Worm (Caenorhabditis elegans) whole organism, mixed stage, embryonic: ENCODE measurements around the gene mrpl-39.

Source experiments
- M03D4.4 ChIP-seq: sonication (generic microtip); optimal IDR thresholded peaks from 2 replicates; lab custom pipeline; 2017; ENCODE audit warnings: mild to moderate bottlenecking, missing genetic modification characterization, missing compliant biosample characterization
- bed-3 ChIP-seq: fragments of 200-800 bp; sonication (Bioruptor generic); optimal IDR thresholded peaks from 3 replicates; lab custom pipeline; 2018; ENCODE audit warnings: mild to moderate bottlenecking, missing genetic modification characterization, moderate library complexity, missing compliant biosample characterization
- blmp-1 ChIP-seq: fragments of 150-350 bp; optimal IDR thresholded peaks from 2 replicates; lab custom pipeline; 2014; ENCODE audit warnings: missing biosample characterization, missing genetic modification characterization
- ceh-39 ChIP-seq: fragments of 150-350 bp; optimal IDR thresholded peaks from 2 replicates; lab custom pipeline; 2014; ENCODE audit warnings: missing biosample characterization, missing genetic modification characterization
- ceh-43 ChIP-seq: fragments of 200-800 bp; sonication (Bioruptor generic); optimal IDR thresholded peaks from 2 replicates; lab custom pipeline; 2018; ENCODE audit warnings: mild to moderate bottlenecking, missing genetic modification characterization, moderate library complexity, missing compliant biosample characterization
- ceh-83 ChIP-seq: fragments of 200-800 bp; sonication (Bioruptor generic); optimal IDR thresholded peaks from 2 replicates; lab custom pipeline; 2018; ENCODE audit warnings: mild to moderate bottlenecking, missing genetic modification characterization, missing compliant biosample characterization
- ces-1 ChIP-seq: fragments of 150-350 bp; optimal IDR thresholded peaks from 2 replicates; lab custom pipeline; 2014; ENCODE audit warnings: missing biosample characterization, missing genetic modification reagents, missing genetic modification characterization
- cnd-1 ChIP-seq: fragments of 200-800 bp; sonication (Bioruptor generic); optimal IDR thresholded peaks from 2 replicates; lab custom pipeline; 2018; ENCODE audit warnings: mild to moderate bottlenecking, missing genetic modification characterization, missing compliant biosample characterization
- drap-1 ChIP-seq: fragments of 200-800 bp; sonication (Bioruptor generic); optimal IDR thresholded peaks from 3 replicates; lab custom pipeline; 2018; ENCODE audit warnings: mild to moderate bottlenecking, missing genetic modification characterization, missing compliant biosample characterization
- elt-1 ChIP-seq: sonication (generic microtip); optimal IDR thresholded peaks from 2 replicates; lab custom pipeline; 2017; ENCODE audit warnings: missing genetic modification characterization, mild to moderate bottlenecking, missing compliant biosample characterization, antibody characterized with exemption, moderate library complexity, borderline replicate concordance; ENCODE audit not compliant: insufficient read depth
- elt-3 ChIP-seq: fragments of 150-350 bp; optimal IDR thresholded peaks from 2 replicates; lab custom pipeline; 2014; ENCODE audit warnings: missing biosample characterization, missing genetic modification characterization
- flh-1 ChIP-seq: fragments of 200-800 bp; sonication (Bioruptor generic); optimal IDR thresholded peaks from 2 replicates; lab custom pipeline; 2018; ENCODE audit warnings: mild to moderate bottlenecking, missing genetic modification characterization, moderate library complexity, missing compliant biosample characterization
- ham-2 ChIP-seq: fragments of 200-800 bp; sonication (Bioruptor generic); optimal IDR thresholded peaks from 2 replicates; lab custom pipeline; 2018; ENCODE audit warnings: mild to moderate bottlenecking, missing genetic modification characterization, missing compliant biosample characterization
- hlh-1 ChIP-seq: fragments of 150-350 bp; optimal IDR thresholded peaks from 2 replicates; lab custom pipeline; 2014; ENCODE audit warnings: missing biosample characterization, missing genetic modification reagents, missing genetic modification characterization
- lin-13 ChIP-seq: fragments of 150-350 bp; optimal IDR thresholded peaks from 2 replicates; lab custom pipeline; 2014; ENCODE audit warnings: missing biosample characterization, missing genetic modification characterization
- lin-32 ChIP-seq: fragments of 200-800 bp; sonication (Bioruptor generic); optimal IDR thresholded peaks from 2 replicates; lab custom pipeline; 2018; ENCODE audit warnings: mild to moderate bottlenecking, missing genetic modification characterization, missing compliant biosample characterization
- lsy-2 ChIP-seq: fragments of 150-350 bp; optimal IDR thresholded peaks from 2 replicates; lab custom pipeline; 2014; ENCODE audit warnings: missing biosample characterization, missing genetic modification characterization
- mab-5 ChIP-seq: fragments of 150-350 bp; optimal IDR thresholded peaks from 2 replicates; lab custom pipeline; 2014; ENCODE audit warnings: missing biosample characterization, missing genetic modification characterization
- mep-1 ChIP-seq: fragments of 150-350 bp; optimal IDR thresholded peaks from 2 replicates; lab custom pipeline; 2017; ENCODE audit warnings: missing biosample characterization, missing genetic modification reagents, missing genetic modification characterization, inconsistent platforms
- mls-2 ChIP-seq: sonication (generic microtip); optimal IDR thresholded peaks from 2 replicates; lab custom pipeline; 2016; ENCODE audit warnings: mild to moderate bottlenecking, missing genetic modification characterization, moderate library complexity, missing compliant biosample characterization
- nhr-12 ChIP-seq: fragments of 150-350 bp; optimal IDR thresholded peaks from 2 replicates; lab custom pipeline; 2014; ENCODE audit warnings: missing biosample characterization, missing genetic modification characterization
- nhr-2 ChIP-seq: fragments of 150-350 bp; optimal IDR thresholded peaks from 2 replicates; lab custom pipeline; 2014; ENCODE audit warnings: missing biosample characterization, missing genetic modification characterization
- nhr-237 ChIP-seq: fragments of 150-350 bp; optimal IDR thresholded peaks from 2 replicates; lab custom pipeline; 2014; ENCODE audit warnings: missing biosample characterization, missing genetic modification characterization
- nhr-28 ChIP-seq: fragments of 150-350 bp; optimal IDR thresholded peaks from 2 replicates; lab custom pipeline; 2014; ENCODE audit warnings: missing biosample characterization, missing genetic modification characterization
- nhr-76 ChIP-seq: sonication (generic microtip); optimal IDR thresholded peaks from 2 replicates; lab custom pipeline; 2017; ENCODE audit warnings: missing biosample characterization, missing genetic modification characterization
- pha-4 ChIP-seq: fragments of 150-350 bp; optimal IDR thresholded peaks from 2 replicates; lab custom pipeline; 2018; ENCODE audit warnings: missing biosample characterization, missing genetic modification reagents, missing genetic modification characterization
- sem-2 ChIP-seq: fragments of 200-800 bp; sonication (Bioruptor generic); optimal IDR thresholded peaks from 2 replicates; lab custom pipeline; 2018; ENCODE audit warnings: mild to moderate bottlenecking, missing genetic modification characterization, missing compliant biosample characterization
- snpc-4 ChIP-seq: fragments of 150-350 bp; optimal IDR thresholded peaks from 2 replicates; lab custom pipeline; 2014; ENCODE audit warnings: missing biosample characterization, missing genetic modification characterization
- sptf-1 ChIP-seq: sonication (generic microtip); optimal IDR thresholded peaks from 2 replicates; lab custom pipeline; 2017; ENCODE audit warnings: mild to moderate bottlenecking, missing genetic modification characterization, moderate library complexity, missing compliant biosample characterization
- tbx-8 ChIP-seq: fragments of 200-800 bp; sonication (Bioruptor generic); optimal IDR thresholded peaks from 2 replicates; lab custom pipeline; 2018; ENCODE audit warnings: mild to moderate bottlenecking, missing genetic modification characterization, moderate library complexity, missing compliant biosample characterization
- unc-120 ChIP-seq: sonication (generic microtip); optimal IDR thresholded peaks from 2 replicates; lab custom pipeline; 2017; ENCODE audit warnings: missing genetic modification characterization, missing compliant biosample characterization; ENCODE audit not compliant: poor library complexity, severe bottlenecking
- unc-39 ChIP-seq: fragments of 150-350 bp; optimal IDR thresholded peaks from 2 replicates; lab custom pipeline; 2014; ENCODE audit warnings: missing biosample characterization, missing genetic modification characterization
- unc-62 ChIP-seq: fragments of 150-350 bp; optimal IDR thresholded peaks from 2 replicates; lab custom pipeline; 2014; ENCODE audit warnings: missing biosample characterization, missing genetic modification reagents, missing genetic modification characterization
- zip-8 ChIP-seq: fragments of 150-350 bp; optimal IDR thresholded peaks from 2 replicates; lab custom pipeline; 2014; ENCODE audit warnings: missing biosample characterization, missing genetic modification characterization
- ztf-11 ChIP-seq: fragments of 150-350 bp; optimal IDR thresholded peaks from 2 replicates; lab custom pipeline; 2014; ENCODE audit warnings: missing biosample characterization, missing genetic modification characterization

mrpl-39 gene

ce11 chrV:1868596-1869263 lies 47.4 kb downstream of the mrpl-39 start, which contains the start of gene knl-3:
knl-3 (plus strand) TSS chrV:1869213.
- no peak for TF ChIP-seq sem-2 (GFP tag; lab: Kevin White, UChicago)
- TF ChIP-seq lin-32 (GFP tag; lab: Kevin White, UChicago), result no peak
- TF ChIP-seq ztf-11 (tag; lab: Kevin White, UChicago), result peak; percentile 49
- TF ChIP-seq ceh-43 (GFP tag; lab: Kevin White, UChicago), result peak; percentile 54
- TF ChIP-seq nhr-28 (tag; lab: Kevin White, UChicago), result no peak
- TF ChIP-seq ces-1 (GFP tag; lab: Kevin White, UChicago), result peak; percentile 68
- TF ChIP-seq nhr-12 (tag; lab: Kevin White, UChicago), result no peak
- peak; percentile 97 for TF ChIP-seq lin-13
- no peak for TF ChIP-seq mab-5 (tag; lab: Kevin White, UChicago)
- TF ChIP-seq hlh-1 (tag; lab: Kevin White, UChicago), result peak; percentile 12
- TF ChIP-seq bed-3 (GFP tag; lab: Kevin White, UChicago), result peak; percentile 54
- no peak for TF ChIP-seq unc-39 (tag; lab: Kevin White, UChicago)
- TF ChIP-seq zip-8 (tag; lab: Kevin White, UChicago), result no peak
- peak; percentile 28 for TF ChIP-seq unc-62 (GFP tag; lab: Kevin White, UChicago)
- TF ChIP-seq M03D4.4 (tag; lab: Kevin White, UChicago), result peak; percentile 80
- TF ChIP-seq snpc-4 (tag; lab: Kevin White, UChicago), result no peak
- TF ChIP-seq mep-1 (tag; lab: Kevin White, UChicago), result peak; percentile 89
- peak; percentile 52 for TF ChIP-seq tbx-8 (GFP tag; lab: Kevin White, UChicago)
- TF ChIP-seq ham-2 (GFP tag; lab: Kevin White, UChicago), result peak; percentile 23
- TF ChIP-seq ceh-83 (GFP tag; lab: Kevin White, UChicago), result peak; percentile 72
- peak; percentile 85 for TF ChIP-seq mls-2 (tag; lab: Kevin White, UChicago)
- TF ChIP-seq ceh-39 (tag; lab: Kevin White, UChicago), result peak; percentile 66
- TF ChIP-seq flh-1 (GFP tag; lab: Kevin White, UChicago), result no peak
- TF ChIP-seq elt-3 (tag; lab: Kevin White, UChicago), result no peak
- peak; percentile 77 for TF ChIP-seq cnd-1
- no peak for TF ChIP-seq nhr-76
- peak; percentile 60 for TF ChIP-seq drap-1 (GFP tag; lab: Kevin White, UChicago)
- no peak for TF ChIP-seq nhr-2
- no peak for TF ChIP-seq elt-1
- peak; percentile 59 for TF ChIP-seq unc-120 (tag; lab: Kevin White, UChicago)
- TF ChIP-seq blmp-1, result peak; percentile 20
- TF ChIP-seq sptf-1 (tag; lab: Kevin White, UChicago), result peak; percentile 92
- peak; percentile 89 for TF ChIP-seq pha-4
- TF ChIP-seq lsy-2 (tag; lab: Kevin White, UChicago), result peak; percentile 81
- peak; percentile 83 for TF ChIP-seq nhr-237

- TF ChIP-seq lin-32 (GFP tag; lab: Kevin White, UChicago) (no peak), sem-2 (GFP tag; lab: Kevin White, UChicago) (no peak), unc-39 (tag; lab: Kevin White, UChicago) (no peak), nhr-28 (tag; lab: Kevin White, UChicago) (no peak), lsy-2 (tag; lab: Kevin White, UChicago) (no peak), elt-1 (no peak), ham-2 (GFP tag; lab: Kevin White, UChicago) (no peak)
- TF ChIP-seq, all 35 proteins: peak for 0
Observed at ce11 chrV:1869682-1870081, 48.3 kb downstream of the mrpl-39 start, which contains the start of gene T10B5.3. T10B5.3 (minus strand) TSS chrV:1869782.

ce11 chrV:1870515-1870940 lies 49.1 kb downstream of the mrpl-39 start:
- TF ChIP-seq ham-2 (GFP tag; lab: Kevin White, UChicago) (no peak), pha-4 (no peak), nhr-2 (no peak), ces-1 (GFP tag; lab: Kevin White, UChicago) (no peak), nhr-237 (no peak), blmp-1 (no peak), zip-8 (tag; lab: Kevin White, UChicago) (no peak), unc-62 (GFP tag; lab: Kevin White, UChicago) (no peak), nhr-12 (tag; lab: Kevin White, UChicago) (no peak), mls-2 (tag; lab: Kevin White, UChicago) (no peak), M03D4.4 (tag; lab: Kevin White, UChicago) (no peak), bed-3 (GFP tag; lab: Kevin White, UChicago) (no peak), mab-5 (tag; lab: Kevin White, UChicago) (no peak)
